Worm (Caenorhabditis elegans) whole organism, L4/young adult: ENCODE measurements around the gene F32A5.4.

Source experiments
- dao-5 ChIP-seq: sonication (generic microtip); optimal IDR thresholded peaks from 2 replicates; lab custom pipeline; 2016; ENCODE audit warnings: missing genotype, missing genetic modification characterization, moderate library complexity, missing compliant biosample characterization
- him-1 ChIP-seq: sonication (generic microtip); optimal IDR thresholded peaks from 2 replicates; lab custom pipeline; 2016; ENCODE audit warnings: missing genotype, missing genetic modification reagents, missing genetic modification characterization, missing compliant biosample characterization

ce11 chrII:7255614-7256162, 26.7 kb downstream of the F32A5.4 start, which contains the start of gene F32A5.8:
- TF ChIP-seq him-1 (no peak), dao-5 (tag; lab: Kevin White, UChicago) (no peak)
